Fruit fly (Drosophila melanogaster): ENCODE results near the gene CG42590.

The CG42590 gene

dm6 chr3L:8018665-8019070, 50.4 kb downstream of the CG42590 start:
- TF ChIP-seq CG13204 (GFP tag; optimal IDR thresholded peaks at IDR 0.05) (no peak), D1 (tag; optimal IDR thresholded peaks at IDR 0.05) (no peak), CG15710 (tag; optimal IDR thresholded peaks at IDR 0.05) (no peak), CG8301 (tag; optimal IDR thresholded peaks at IDR 0.05) (no peak), CG17806 (tag; optimal IDR thresholded peaks at IDR 0.05) (no peak)
